Worm (Caenorhabditis elegans) whole organism, young adult: ENCODE measurements around the gene lev-8.

Experiments used
- K12H6.12 ChIP-seq: fragments of 200-800 bp; sonication (Bioruptor generic); optimal IDR thresholded peaks from 2 replicates; lab custom pipeline; 2018; ENCODE audit warnings: mild to moderate bottlenecking, missing genetic modification characterization, missing compliant biosample characterization
- ama-1 ChIP-seq, 3 experiments: fragments of 150-350 bp in 1 of 3; sonication (generic microtip) in 2 of 3; optimal IDR thresholded peaks; 2 replicates each; lab custom pipeline; 2014 to 2018; ENCODE audit warnings: missing biosample characterization in 2 of 3, missing genetic modification characterization in 2 of 3, missing genetic modification reagents in 2 of 3
- hlh-12 ChIP-seq: sonication (generic microtip); optimal IDR thresholded peaks from 2 replicates; lab custom pipeline; 2016; ENCODE audit warnings: missing genetic modification characterization, missing compliant biosample characterization
- lag-1 ChIP-seq: fragments of 200-800 bp; sonication (Bioruptor generic); IDR thresholded peaks from 2 replicates; pipeline ENCODE4 v1.3.6; 2022; ENCODE audit warnings: missing genetic modification reagents, missing genetic modification characterization, missing compliant biosample characterization
- pha-4 ChIP-seq: fragments of 150-350 bp; sonication (generic microtip); optimal IDR thresholded peaks from 2 replicates; lab custom pipeline; 2014; ENCODE audit warnings: missing biosample characterization, missing genetic modification reagents, missing genetic modification characterization
- rcor-1 ChIP-seq: fragments of 200-800 bp; sonication (Bioruptor generic); IDR thresholded peaks from 2 replicates; pipeline ENCODE4 v1.3.6; 2022; ENCODE audit warnings: missing genetic modification reagents, missing genetic modification characterization, missing compliant biosample characterization
- snpc-4 ChIP-seq, 5 experiments: fragments of 150-350 bp in 1 of 5; sonication (generic microtip) in 4 of 5; optimal IDR thresholded peaks; 2 replicates each; lab custom pipeline; 2014 to 2018; ENCODE audit warnings: missing genetic modification characterization in 5 of 5, missing biosample characterization in 3 of 5, antibody characterized with exemption in 2 of 5, mild to moderate bottlenecking in 2 of 5, missing compliant biosample characterization in 2 of 5, missing genotype in 2 of 5, moderate library complexity in 2 of 5, missing genetic modification reagents in 1 of 5
- unc-62 ChIP-seq: fragments of 150-350 bp; optimal IDR thresholded peaks from 2 replicates; lab custom pipeline; 2014; ENCODE audit warnings: missing biosample characterization, missing genetic modification reagents, missing genetic modification characterization

ce11 chrX:11555046-11555445 lies 5.7 kb upstream of the lev-8 start:
- no peak for TF ChIP-seq K12H6.12 (tag; lab: Kevin White, UChicago)
- TF ChIP-seq hlh-12 (tag; lab: Kevin White, UChicago): no peak
- TF ChIP-seq rcor-1 (GFP tag; lab: Robert Waterston, UW): no peak
- TF ChIP-seq ama-1 (optimal IDR thresholded peaks at IDR 0.05; lab: Kevin White, UChicago): no peak
- no peak for TF ChIP-seq ama-1 (GFP tag; optimal IDR thresholded peaks at IDR 0.05; lab: Kevin White, UChicago)
- TF ChIP-seq lag-1: no peak
- TF ChIP-seq unc-62 (GFP tag; lab: Kevin White, UChicago): no peak
- no peak for TF ChIP-seq pha-4 (tag; lab: Kevin White, UChicago)
- TF ChIP-seq snpc-4 (GFP tag; optimal IDR thresholded peaks at IDR 0.05; lab: Kevin White, UChicago): no peak
- TF ChIP-seq snpc-4 (tag; optimal IDR thresholded peaks at IDR 0.05; lab: Kevin White, UChicago): no peak
